Fruit fly (Drosophila melanogaster): ENCODE results near the gene mbm.

- TF ChIP-seq usp (GFP tag; optimal IDR thresholded peaks at IDR 0.05): no peak
- TF ChIP-seq EcR (GFP tag; optimal IDR thresholded peaks at IDR 0.05): no peak
- no peak for TF ChIP-seq Dll (optimal IDR thresholded peaks at IDR 0.05)
- TF ChIP-seq pan (optimal IDR thresholded peaks at IDR 0.05): no peak
These were observed 33.2 kb downstream of the mbm start for dm6 chr2L:240176-240769.
